Worm (Caenorhabditis elegans) whole organism, L1 larva: ENCODE results near the gene fbxb-6.

Experiments
- C04F5.9 ChIP-seq: sonication (generic microtip); optimal IDR thresholded peaks from 2 replicates; lab custom pipeline; 2016; ENCODE audit warnings: missing genetic modification characterization, missing compliant biosample characterization
- ama-1 ChIP-seq: fragments of 150-350 bp; optimal IDR thresholded peaks from 2 replicates; lab custom pipeline; 2014
- ceh-8 ChIP-seq: fragments of 200-800 bp; sonication (Bioruptor generic); optimal IDR thresholded peaks from 2 replicates; lab custom pipeline; 2018; ENCODE audit warnings: mild to moderate bottlenecking, missing genetic modification characterization, moderate library complexity, missing compliant biosample characterization
- ceh-82 ChIP-seq, 3 experiments: fragments of 150-350 bp in 1 of 3; sonication (generic microtip) in 2 of 3; optimal IDR thresholded peaks; 2 replicates each; lab custom pipeline; 2014 to 2017; ENCODE audit warnings: missing biosample characterization in 3 of 3, missing genetic modification characterization in 3 of 3
- ces-1 ChIP-seq: fragments of 150-350 bp; optimal IDR thresholded peaks from 2 replicates; lab custom pipeline; 2014; ENCODE audit warnings: missing biosample characterization, missing genetic modification reagents, missing genetic modification characterization
- efl-1 ChIP-seq, 4 experiments: fragments of 150-350 bp; optimal IDR thresholded peaks in 3 of 4; peaks in 1 of 4; 1 replicate in 1 of 4; 2 replicates in 3 of 4; lab custom pipeline; 2014; ENCODE audit warnings: missing biosample characterization in 2 of 4, missing genetic modification characterization in 2 of 4, missing genetic modification reagents in 2 of 4
- elt-2 ChIP-seq: sonication (generic microtip); optimal IDR thresholded peaks from 2 replicates; lab custom pipeline; 2016; ENCODE audit warnings: missing genetic modification characterization, mild to moderate bottlenecking, inconsistent platforms, missing compliant biosample characterization, missing genetic modification reagents
- elt-3 ChIP-seq, 6 experiments: fragments of 150-350 bp in 1 of 6; sonication (generic microtip); optimal IDR thresholded peaks; 2 replicates each; lab custom pipeline; 2017 to 2018; ENCODE audit warnings: missing biosample characterization in 6 of 6, missing genetic modification characterization in 6 of 6, inconsistent platforms in 1 of 6
- fkh-10 ChIP-seq: sonication (generic microtip); optimal IDR thresholded peaks from 2 replicates; lab custom pipeline; 2017; ENCODE audit warnings: missing biosample characterization, missing genetic modification reagents, missing genetic modification characterization
- fos-1 ChIP-seq: fragments of 150-350 bp; optimal IDR thresholded peaks from 2 replicates; lab custom pipeline; 2014; ENCODE audit warnings: missing biosample characterization, missing genetic modification characterization
- grh-1 ChIP-seq: fragments of 200-800 bp; sonication (Bioruptor generic); IDR thresholded peaks from 2 replicates; pipeline ENCODE4 v1.3.6; 2022; ENCODE audit warnings: missing genetic modification reagents, missing genetic modification characterization, missing compliant biosample characterization
- hlh-4 ChIP-seq: sonication (generic microtip); optimal IDR thresholded peaks from 2 replicates; lab custom pipeline; 2016; ENCODE audit warnings: mild to moderate bottlenecking, missing genetic modification characterization, missing compliant biosample characterization
- irx-1 ChIP-seq: sonication (generic microtip); optimal IDR thresholded peaks from 2 replicates; lab custom pipeline; 2016; ENCODE audit warnings: missing genetic modification characterization, missing compliant biosample characterization
- jun-1 ChIP-seq: fragments of 150-350 bp; optimal IDR thresholded peaks from 2 replicates; lab custom pipeline; 2014; ENCODE audit warnings: missing biosample characterization, missing genetic modification reagents, missing genetic modification characterization
- lin-14 ChIP-seq: fragments of 200-800 bp; sonication (Bioruptor generic); optimal IDR thresholded peaks from 2 replicates; lab custom pipeline; 2018; ENCODE audit warnings: mild to moderate bottlenecking, missing genetic modification characterization, moderate library complexity, missing compliant biosample characterization
- lin-15B ChIP-seq: fragments of 150-350 bp; sonication (generic microtip); optimal IDR thresholded peaks from 3 replicates; lab custom pipeline; 2014; ENCODE audit warnings: missing biosample characterization, missing genetic modification characterization
- lin-35 ChIP-seq, 2 experiments: fragments of 150-350 bp; optimal IDR thresholded peaks; 2 replicates each; lab custom pipeline; 2014; ENCODE audit warnings: missing biosample characterization in 2 of 2, missing genetic modification characterization in 2 of 2, missing genetic modification reagents in 2 of 2
- lir-3 ChIP-seq: sonication (generic microtip); optimal IDR thresholded peaks from 2 replicates; lab custom pipeline; 2016; ENCODE audit warnings: mild to moderate bottlenecking, missing genetic modification characterization, moderate library complexity, missing compliant biosample characterization; ENCODE audit not compliant: poor library complexity
- mef-2 ChIP-seq: fragments of 150-350 bp; optimal IDR thresholded peaks from 2 replicates; lab custom pipeline; 2014; ENCODE audit warnings: missing biosample characterization, missing genetic modification characterization
- nhr-11 ChIP-seq: fragments of 150-350 bp; optimal IDR thresholded peaks from 2 replicates; lab custom pipeline; 2014; ENCODE audit warnings: missing biosample characterization, missing genetic modification characterization
- nhr-12 ChIP-seq: sonication (generic microtip); optimal IDR thresholded peaks from 2 replicates; lab custom pipeline; 2017; ENCODE audit warnings: missing biosample characterization, missing genetic modification characterization
- nhr-20 ChIP-seq: sonication (generic microtip); optimal IDR thresholded peaks from 2 replicates; lab custom pipeline; 2016; ENCODE audit warnings: mild to moderate bottlenecking, missing genetic modification characterization, missing compliant biosample characterization
- nhr-71 ChIP-seq: sonication (generic microtip); optimal IDR thresholded peaks from 2 replicates; lab custom pipeline; 2016; ENCODE audit warnings: mild to moderate bottlenecking, missing genetic modification characterization, moderate library complexity, missing compliant biosample characterization
- nhr-84 ChIP-seq: sonication (generic microtip); optimal IDR thresholded peaks from 2 replicates; lab custom pipeline; 2017; ENCODE audit warnings: missing biosample characterization, missing genetic modification characterization
- nhr-90 ChIP-seq: sonication (generic microtip); optimal IDR thresholded peaks from 2 replicates; lab custom pipeline; 2016; ENCODE audit warnings: mild to moderate bottlenecking, missing genetic modification characterization, missing compliant biosample characterization; ENCODE audit not compliant: poor library complexity
- pax-3 ChIP-seq: fragments of 200-800 bp; sonication (Bioruptor generic); optimal IDR thresholded peaks from 2 replicates; lab custom pipeline; 2018; ENCODE audit warnings: mild to moderate bottlenecking, missing genetic modification characterization, moderate library complexity, missing compliant biosample characterization
- pqm-1 ChIP-seq: sonication (generic microtip); optimal IDR thresholded peaks from 3 replicates; lab custom pipeline; 2017; ENCODE audit warnings: missing biosample characterization, missing genetic modification characterization
- rnt-1 ChIP-seq: sonication (generic microtip); optimal IDR thresholded peaks from 2 replicates; lab custom pipeline; 2016; ENCODE audit warnings: mild to moderate bottlenecking, missing genetic modification characterization, moderate library complexity, missing compliant biosample characterization
- snu-23 ChIP-seq: sonication (generic microtip); optimal IDR thresholded peaks from 2 replicates; lab custom pipeline; 2016; ENCODE audit warnings: missing genetic modification characterization, missing compliant biosample characterization
- sup-37 ChIP-seq: fragments of 200-800 bp; sonication (Bioruptor generic); optimal IDR thresholded peaks from 2 replicates; lab custom pipeline; 2018; ENCODE audit warnings: mild to moderate bottlenecking, missing genetic modification characterization, missing compliant biosample characterization
- tbx-2 ChIP-seq: sonication (generic microtip); optimal IDR thresholded peaks from 2 replicates; lab custom pipeline; 2016; ENCODE audit warnings: missing genetic modification characterization, missing compliant biosample characterization
- unc-130 ChIP-seq: fragments of 150-350 bp; optimal IDR thresholded peaks from 2 replicates; lab custom pipeline; 2017; ENCODE audit warnings: missing biosample characterization, missing genetic modification characterization, inconsistent platforms
- unc-62 ChIP-seq: fragments of 150-350 bp; optimal IDR thresholded peaks from 2 replicates; lab custom pipeline; 2014; ENCODE audit warnings: missing biosample characterization, missing genetic modification reagents, missing genetic modification characterization
- unc-86 ChIP-seq: sonication (generic microtip); optimal IDR thresholded peaks from 2 replicates; lab custom pipeline; 2016; ENCODE audit warnings: missing genetic modification characterization, missing compliant biosample characterization
- vab-15 ChIP-seq: sonication (generic microtip); optimal IDR thresholded peaks from 2 replicates; lab custom pipeline; 2017; ENCODE audit warnings: missing genotype, mild to moderate bottlenecking, missing genetic modification characterization, missing compliant biosample characterization
- xbp-1 ChIP-seq: sonication (generic microtip); optimal IDR thresholded peaks from 2 replicates; lab custom pipeline; 2016; ENCODE audit warnings: missing genetic modification characterization, missing compliant biosample characterization
- ztf-11 ChIP-seq, 2 experiments: sonication (generic microtip); optimal IDR thresholded peaks; 2 replicates each; lab custom pipeline; 2016 to 2017; ENCODE audit warnings: missing genetic modification characterization in 2 of 2, missing biosample characterization in 1 of 2, missing compliant biosample characterization in 1 of 2

Gene fbxb-6

ce11 chrII:2076467-2076866 lies 11.9 kb downstream of the fbxb-6 start:
- TF ChIP-seq ces-1 (no peak), ceh-8 (GFP tag; lab: Kevin White, UChicago) (no peak), elt-3 (tag; optimal IDR thresholded peaks at IDR 0.05; lab: Kevin White, UChicago) (no peak), xbp-1 (tag; lab: Kevin White, UChicago) (no peak), hlh-4 (no peak), rnt-1 (tag; lab: Kevin White, UChicago) (no peak), sup-37 (GFP tag; lab: Kevin White, UChicago) (no peak), nhr-90 (no peak), ceh-82 (tag; optimal IDR thresholded peaks at IDR 0.05; lab: Kevin White, UChicago) (no peak), unc-130 (tag; lab: Kevin White, UChicago) (no peak), mef-2 (no peak), ztf-11 (tag; optimal IDR thresholded peaks at IDR 0.05; lab: Kevin White, UChicago) (no peak), nhr-71 (tag; lab: Kevin White, UChicago) (no peak), vab-15 (tag; lab: Kevin White, UChicago) (no peak), C04F5.9 (tag; lab: Kevin White, UChicago) (no peak), lin-15B (tag; lab: Kevin White, UChicago) (no peak), nhr-12 (tag; lab: Kevin White, UChicago) (no peak), fos-1 (tag; lab: Kevin White, UChicago) (no peak), nhr-11 (tag; lab: Kevin White, UChicago) (no peak), irx-1 (tag; lab: Kevin White, UChicago) (no peak)

ce11 chrII:2080425-2080824 lies 15.8 kb downstream of the fbxb-6 start, which contains the start of gene F07E5.9:
Gene F07E5.9, minus strand, starts transcription at chrII:2080525.
- no peak for TF ChIP-seq unc-62 (GFP tag; lab: Kevin White, UChicago)
- TF ChIP-seq efl-1 (optimal IDR thresholded peaks at IDR 0.05; lab: Kevin White, UChicago): no peak
- TF ChIP-seq efl-1 (GFP tag; optimal IDR thresholded peaks at IDR 0.05 in 1 of 2; lab: Kevin White, UChicago): peak in 1 of 2 experiments; percentile 9
- no peak for TF ChIP-seq lir-3 (tag; lab: Kevin White, UChicago)

- TF ChIP-seq snu-23 (GFP tag; lab: Kevin White, UChicago): no peak
These were observed 16.7 kb downstream of the fbxb-6 start, which contains the start of gene T16A1.4 for ce11 chrII:2081257-2081656. Gene T16A1.4, plus strand, starts transcription at chrII:2081557.

- TF ChIP-seq efl-1 (optimal IDR thresholded peaks at IDR 0.05; lab: Kevin White, UChicago) (no peak), efl-1 (GFP tag; optimal IDR thresholded peaks at IDR 0.05 in 1 of 2; lab: Kevin White, UChicago) (no peak)
These were observed 19.2 kb downstream of the fbxb-6 start, which contains the start of the genes T16A1.5 and fbxc-49 for ce11 chrII:2083726-2084179. Gene T16A1.5, minus strand, starts transcription at chrII:2083826. Gene fbxc-49, plus strand, starts transcription at chrII:2084129.

- TF ChIP-seq xbp-1 (tag; lab: Kevin White, UChicago): no peak
- no peak for TF ChIP-seq pax-3 (tag; lab: Kevin White, UChicago)
- TF ChIP-seq elt-2 (tag; lab: Kevin White, UChicago): no peak
- TF ChIP-seq grh-1 (GFP tag; lab: Robert Waterston, UW): no peak
- no peak for TF ChIP-seq sup-37 (GFP tag; lab: Kevin White, UChicago)
- TF ChIP-seq nhr-20 (tag; lab: Kevin White, UChicago): no peak
- TF ChIP-seq unc-86: no peak
- no peak for TF ChIP-seq lin-14 (GFP tag; lab: Kevin White, UChicago)
- no peak for TF ChIP-seq ztf-11 (tag; optimal IDR thresholded peaks at IDR 0.05; lab: Kevin White, UChicago)
These were observed 22.6 kb downstream of the fbxb-6 start for ce11 chrII:2087206-2087605.

- TF ChIP-seq elt-2 (tag; lab: Kevin White, UChicago): peak; percentile 94
- no peak for TF ChIP-seq nhr-84 (tag; lab: Kevin White, UChicago)
- no peak for TF ChIP-seq xbp-1 (tag; lab: Kevin White, UChicago)
- TF ChIP-seq fos-1 (tag; lab: Kevin White, UChicago): no peak
- TF ChIP-seq lin-14 (GFP tag; lab: Kevin White, UChicago): no peak
- no peak for TF ChIP-seq fkh-10 (GFP tag; lab: Kevin White, UChicago)
- TF ChIP-seq elt-3 (tag; optimal IDR thresholded peaks at IDR 0.05; lab: Kevin White, UChicago): no peak
- no peak for TF ChIP-seq tbx-2 (tag; lab: Kevin White, UChicago)
- TF ChIP-seq nhr-90: no peak
- peak; percentile 81 for TF ChIP-seq pqm-1 (tag; lab: Kevin White, UChicago)
- peak in 1 of 2 experiments; percentile 17 for TF ChIP-seq lin-35 (GFP tag; optimal IDR thresholded peaks at IDR 0.05; lab: Kevin White, UChicago)
- no peak for TF ChIP-seq ama-1
- peak; percentile 59 for TF ChIP-seq jun-1 (tag; lab: Kevin White, UChicago)
These were observed 26.0 kb downstream of the fbxb-6 start, which contains the start of gene trpl-5 for ce11 chrII:2090605-2091004. Gene trpl-5, minus strand, starts transcription at chrII:2090636.
